Fruit fly (Drosophila melanogaster): ENCODE results near the gene CG12316.

CG12316 gene

DNA sequence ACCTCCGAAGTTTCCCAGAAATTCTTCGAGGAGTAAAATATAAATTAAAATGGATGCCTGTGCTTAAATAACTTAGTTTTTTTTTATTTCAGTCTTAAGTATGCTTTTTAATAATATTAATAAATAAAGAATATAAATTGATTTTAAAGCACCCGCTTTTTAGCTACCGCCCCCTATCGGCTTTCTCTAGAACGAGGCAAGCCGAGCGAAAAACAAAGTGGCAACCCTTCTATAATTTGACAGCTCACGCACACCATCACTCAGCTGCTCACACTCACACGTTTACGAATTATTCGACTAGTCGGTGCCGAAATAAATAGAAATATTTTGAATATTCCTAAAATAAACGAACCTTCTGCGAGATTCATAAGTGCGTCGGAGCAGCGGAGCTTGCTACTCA is 24.8 kb upstream of the CG12316 start, which contains the start of gene CG6878 (continued):
- TF ChIP-seq CG12219 (GFP tag; optimal IDR thresholded peaks at IDR 0.05) (no peak), CG6654 (GFP tag; optimal IDR thresholded peaks at IDR 0.05) (no peak), CG17328 (GFP tag; IDR thresholded peaks at IDR 0.05) (no peak), CG34376 (GFP tag; optimal IDR thresholded peaks at IDR 0.05) (peak; percentile 6), CG7963 (GFP tag; IDR thresholded peaks at IDR 0.05; ENCODE audit: partially characterized antibody) (no peak), Med (GFP tag) (peak; percentile 84), CG33557 (GFP tag; optimal IDR thresholded peaks at IDR 0.05) (peak; percentile 14), odd (GFP tag; optimal IDR thresholded peaks at IDR 0.05) (no peak), trem (tag; optimal IDR thresholded peaks at IDR 0.05) (peak; percentile 74), Dp (GFP tag; optimal IDR thresholded peaks at IDR 0.05) (peak; percentile 95), jing (GFP tag; optimal IDR thresholded peaks at IDR 0.05) (no peak), Ets97D (GFP tag; optimal IDR thresholded peaks at IDR 0.05) (peak; percentile 71), Dek (tag; optimal IDR thresholded peaks at IDR 0.05) (peak; percentile 39), CG11093 (GFP tag; IDR thresholded peaks at IDR 0.05) (no peak), CG17568 (GFP tag; optimal IDR thresholded peaks at IDR 0.05) (no peak), CG15514 (GFP tag; optimal IDR thresholded peaks at IDR 0.05) (peak; percentile 67), nmo (GFP tag; optimal IDR thresholded peaks at IDR 0.05) (peak; percentile 43), onecut (GFP tag; IDR thresholded peaks at IDR 0.05) (peak; percentile 42; the same call in 1 of the 2 replicates), klu (GFP tag; IDR thresholded peaks at IDR 0.05) (no peak), hbn (GFP tag; IDR thresholded peaks at IDR 0.05; ENCODE audit: partially characterized antibody) (no peak), CG4617 (GFP tag; optimal IDR thresholded peaks at IDR 0.05; ENCODE audit: borderline replicate concordance) (peak; percentile 67), H2.0 (GFP tag; IDR thresholded peaks at IDR 0.05) (no peak), lilli (GFP tag; optimal IDR thresholded peaks at IDR 0.05) (peak; percentile 28), HmgD (GFP tag; optimal IDR thresholded peaks at IDR 0.05) (no peak), CG6854 (GFP tag; optimal IDR thresholded peaks at IDR 0.05) (no peak), CG15269 (tag; optimal IDR thresholded peaks at IDR 0.05) (no peak), CG10431 (GFP tag; optimal IDR thresholded peaks at IDR 0.05) (peak; percentile 36), MESR4 (GFP tag; optimal IDR thresholded peaks at IDR 0.05) (peak; percentile 79), CG3407 (GFP tag; optimal IDR thresholded peaks at IDR 0.05) (peak; percentile 4), slbo (GFP tag; IDR thresholded peaks at IDR 0.05) (peak; percentile 14; the same call in 1 of the 2 replicates), CG10654 (GFP tag; optimal IDR thresholded peaks at IDR 0.05) (peak; percentile 8), CG5245 (GFP tag; optimal IDR thresholded peaks at IDR 0.05) (no peak), HmgZ (tag; optimal IDR thresholded peaks at IDR 0.05) (peak; percentile 69), CG2678 (tag; optimal IDR thresholded peaks at IDR 0.05) (no peak), CrebB (tag; optimal IDR thresholded peaks at IDR 0.05) (no peak), B-H2 (GFP tag; optimal IDR thresholded peaks at IDR 0.05) (peak; percentile 52), Sry-δ (GFP tag; optimal IDR thresholded peaks at IDR 0.05) (peak; percentile 16), Xbp1 (GFP tag; optimal IDR thresholded peaks at IDR 0.05) (peak; percentile 24), zen (tag; optimal IDR thresholded peaks at IDR 0.05) (peak; percentile 4), ato (GFP tag; IDR thresholded peaks at IDR 0.05; ENCODE audit: partially characterized antibody) (peak; percentile 28; the same call in 1 of the 2 replicates), wek (GFP tag; optimal IDR thresholded peaks at IDR 0.05) (no peak), CG13894 (tag; optimal IDR thresholded peaks at IDR 0.05) (no peak), dm (GFP tag; optimal IDR thresholded peaks at IDR 0.05) (no peak), grau (tag; optimal IDR thresholded peaks at IDR 0.05) (peak; percentile 38), CG10274 (GFP tag; optimal IDR thresholded peaks at IDR 0.05) (no peak), Sry-β (GFP tag; optimal IDR thresholded peaks at IDR 0.05) (no peak), usp (GFP tag; optimal IDR thresholded peaks at IDR 0.05) (no peak), gce (GFP tag; IDR thresholded peaks at IDR 0.05) (no peak), CG9609 (GFP tag; optimal IDR thresholded peaks at IDR 0.05) (no peak), CG10321 (GFP tag; IDR thresholded peaks at IDR 0.05) (no peak), Xrp1 (GFP tag; IDR thresholded peaks at IDR 0.05) (0 out of 2 replicates have a peak, but pooled peaks have one; percentile 8)
